Fruit fly (Drosophila melanogaster) whole organism, embryonic: Measurements from ENCODE around the gene Nep7.

Experiments used
- Ada2b ChIP-seq: fragments of 200-800 bp; sonication (Bioruptor generic); IDR thresholded peaks from 2 replicates; pipeline ENCODE4 v1.3.6; 2022; ENCODE audit warnings: missing biosample characterization, missing genetic modification characterization
- Atf3 ChIP-seq: fragments of 200-800 bp; sonication (Bioruptor generic); optimal IDR thresholded peaks from 3 replicates; lab custom pipeline; 2016; ENCODE audit warnings: missing biosample characterization, missing genetic modification characterization
- B-H1 ChIP-seq: fragments of 200-800 bp; sonication (Bioruptor generic); IDR thresholded peaks from 3 replicates; pipeline ENCODE4 v1.3.6; 2022; ENCODE audit warnings: missing biosample characterization, missing genetic modification characterization
- C15 ChIP-seq: fragments of 200-800 bp; sonication (Bioruptor generic); IDR thresholded peaks from 3 replicates; pipeline ENCODE4 v1.3.6; 2022; ENCODE audit warnings: missing biosample characterization, missing genetic modification characterization
- CG10654 ChIP-seq: fragments of 200-800 bp; sonication (Bioruptor generic); optimal IDR thresholded peaks from 2 replicates; lab custom pipeline; 2016; ENCODE audit warnings: missing biosample characterization, missing genetic modification characterization
- CG12942 ChIP-seq: fragments of 200-800 bp; sonication (Bioruptor generic); optimal IDR thresholded peaks from 3 replicates; lab custom pipeline; 2016; ENCODE audit warnings: missing biosample characterization, missing genetic modification characterization
- CG13123 ChIP-seq: fragments of 200-800 bp; sonication (Bioruptor generic); optimal IDR thresholded peaks from 2 replicates; lab custom pipeline; 2016; ENCODE audit warnings: missing biosample characterization, missing genetic modification characterization
- CG14710 ChIP-seq: fragments of 200-800 bp; sonication (Bioruptor generic); optimal IDR thresholded peaks from 3 replicates; lab custom pipeline; 2019; ENCODE audit warnings: missing biosample characterization, mild to moderate bottlenecking, missing genetic modification characterization, moderate library complexity
- CG15011 ChIP-seq: fragments of 200-800 bp; sonication (Bioruptor generic); optimal IDR thresholded peaks from 3 replicates; lab custom pipeline; 2018; ENCODE audit warnings: missing biosample characterization, mild to moderate bottlenecking, missing genetic modification characterization
- CG17912 ChIP-seq: fragments of 200-800 bp; sonication (Bioruptor generic); optimal IDR thresholded peaks from 2 replicates; lab custom pipeline; 2018; ENCODE audit warnings: missing biosample characterization, mild to moderate bottlenecking, missing genetic modification characterization
- CG2129 ChIP-seq: fragments of 200-800 bp; sonication (Bioruptor generic); IDR thresholded peaks from 2 replicates; pipeline ENCODE4 v1.3.6; 2022; ENCODE audit warnings: missing biosample characterization, missing genetic modification characterization; ENCODE audit not compliant: partially characterized antibody
- CG3163 ChIP-seq: fragments of 200-800 bp; sonication (Bioruptor generic); optimal IDR thresholded peaks from 3 replicates; lab custom pipeline; 2016; ENCODE audit warnings: missing biosample characterization, missing genetic modification characterization
- CG6765 ChIP-seq: fragments of 200-800 bp; sonication (Bioruptor generic); optimal IDR thresholded peaks from 3 replicates; lab custom pipeline; 2017; ENCODE audit warnings: missing biosample characterization, mild to moderate bottlenecking, missing genetic modification characterization
- CG7928 ChIP-seq: fragments of 200-800 bp; sonication (Bioruptor generic); optimal IDR thresholded peaks from 2 replicates; lab custom pipeline; 2017; ENCODE audit warnings: missing biosample characterization, mild to moderate bottlenecking, missing genetic modification characterization
- CG8765 ChIP-seq: fragments of 200-800 bp; sonication (Bioruptor generic); IDR thresholded peaks from 2 replicates; pipeline ENCODE4 v1.3.6; 2022; ENCODE audit warnings: missing biosample characterization, missing genetic modification characterization
- CG8924 ChIP-seq: fragments of 200-800 bp; optimal IDR thresholded peaks from 3 replicates; lab custom pipeline; 2019; ENCODE audit warnings: missing biosample characterization, mild to moderate bottlenecking, missing genetic modification characterization, moderate library complexity
- CG9609 ChIP-seq: fragments of 200-800 bp; sonication (Bioruptor generic); optimal IDR thresholded peaks from 3 replicates; lab custom pipeline; 2016; ENCODE audit warnings: missing biosample characterization, missing genetic modification characterization
- Camta ChIP-seq: fragments of 200-800 bp; sonication (Bioruptor generic); optimal IDR thresholded peaks from 2 replicates; lab custom pipeline; 2016; ENCODE audit warnings: missing biosample characterization, missing genetic modification characterization
- CrebB ChIP-seq: fragments of 200-800 bp; sonication (Bioruptor generic); optimal IDR thresholded peaks from 3 replicates; lab custom pipeline; 2018; ENCODE audit warnings: missing biosample characterization, mild to moderate bottlenecking, missing genetic modification characterization
- H15 ChIP-seq: fragments of 200-800 bp; sonication (Bioruptor generic); IDR thresholded peaks from 3 replicates; pipeline ENCODE4 v1.3.6; 2022; ENCODE audit warnings: missing biosample characterization, missing genetic modification characterization
- HHEX ChIP-seq: fragments of 200-800 bp; sonication (Bioruptor generic); optimal IDR thresholded peaks from 3 replicates; lab custom pipeline; 2017; ENCODE audit warnings: missing biosample characterization, mild to moderate bottlenecking, missing genetic modification characterization, missing genetic modification reagents
- HmgD ChIP-seq: fragments of 200-800 bp; sonication (Bioruptor generic); optimal IDR thresholded peaks from 3 replicates; lab custom pipeline; 2016; ENCODE audit warnings: missing biosample characterization, missing genetic modification characterization
- HmgZ ChIP-seq: fragments of 200-800 bp; sonication (Bioruptor generic); optimal IDR thresholded peaks from 2 replicates; lab custom pipeline; 2018; ENCODE audit warnings: missing biosample characterization, mild to moderate bottlenecking, missing genetic modification characterization
- Hr39 ChIP-seq: fragments of >200 bp; optimal IDR thresholded peaks from 2 replicates; lab custom pipeline; 2017
- Lhr ChIP-seq: fragments of 200-800 bp; sonication (Bioruptor generic); optimal IDR thresholded peaks from 3 replicates; lab custom pipeline; 2017; ENCODE audit warnings: mild to moderate bottlenecking, missing biosample characterization, missing genetic modification reagents, missing genetic modification characterization
- Lpt ChIP-seq: fragments of >200 bp; optimal IDR thresholded peaks from 2 replicates; lab custom pipeline; 2018; ENCODE audit warnings: missing biosample characterization, missing genetic modification characterization
- Med ChIP-seq: fragments of 200-800 bp; sonication (Bioruptor generic); peaks from one replicate; lab custom pipeline; 2016; ENCODE audit warnings: missing biosample characterization, missing genetic modification characterization, mild to moderate bottlenecking, inconsistent platforms, moderate library complexity
- Meics ChIP-seq: fragments of 200-800 bp; sonication (Bioruptor generic); optimal IDR thresholded peaks from 2 replicates; lab custom pipeline; 2017; ENCODE audit warnings: missing biosample characterization, mild to moderate bottlenecking, missing genetic modification characterization
- Nf-YC ChIP-seq: fragments of 200-800 bp; optimal IDR thresholded peaks from 3 replicates; lab custom pipeline; 2019; ENCODE audit warnings: missing biosample characterization, mild to moderate bottlenecking, missing genetic modification characterization, moderate library complexity
- Pdp1 ChIP-seq, 2 experiments: fragments of 200-800 bp; sonication (Bioruptor generic); optimal IDR thresholded peaks; 3 replicates each; lab custom pipeline; 2016; ENCODE audit warnings: missing biosample characterization in 2 of 2, missing genetic modification characterization in 2 of 2, mild to moderate bottlenecking in 1 of 2, moderate library complexity in 1 of 2
- Side ChIP-seq: fragments of 200-800 bp; sonication (Bioruptor generic); optimal IDR thresholded peaks from 2 replicates; lab custom pipeline; 2016; ENCODE audit warnings: missing biosample characterization, missing genetic modification characterization
- Sox100B ChIP-seq: fragments of 200-800 bp; sonication (Bioruptor generic); optimal IDR thresholded peaks from 3 replicates; lab custom pipeline; 2018; ENCODE audit warnings: missing biosample characterization, mild to moderate bottlenecking, missing genetic modification characterization
- bowl ChIP-seq: fragments of 200-800 bp; sonication (Bioruptor generic); IDR thresholded peaks from 2 replicates; pipeline ENCODE4 v1.3.6; 2022; ENCODE audit warnings: missing biosample characterization, missing genetic modification characterization
- br ChIP-seq: fragments of >200 bp; optimal IDR thresholded peaks from 2 replicates; lab custom pipeline; 2017
- crol ChIP-seq: fragments of 200-800 bp; sonication (Bioruptor generic); IDR thresholded peaks from 2 replicates; pipeline ENCODE4 v1.3.6; 2022; ENCODE audit warnings: missing biosample characterization, missing genetic modification characterization
- dati ChIP-seq: fragments of 200-800 bp; sonication (Bioruptor generic); IDR thresholded peaks from 2 replicates; pipeline ENCODE4 v1.3.6; 2022; ENCODE audit warnings: missing biosample characterization, missing genetic modification characterization
- dmrt11E ChIP-seq: fragments of 200-800 bp; sonication (Bioruptor generic); optimal IDR thresholded peaks from 3 replicates; lab custom pipeline; 2018; ENCODE audit warnings: missing biosample characterization, mild to moderate bottlenecking, missing genetic modification characterization, moderate library complexity
- ewg ChIP-seq: fragments of 200-800 bp; sonication (Bioruptor generic); optimal IDR thresholded peaks from 3 replicates; lab custom pipeline; 2017; ENCODE audit warnings: mild to moderate bottlenecking, missing biosample characterization, missing genetic modification reagents, missing genetic modification characterization
- fd102C ChIP-seq: fragments of 200-800 bp; sonication (Bioruptor generic); optimal IDR thresholded peaks from 2 replicates; lab custom pipeline; 2018; ENCODE audit warnings: missing biosample characterization, mild to moderate bottlenecking, missing genetic modification characterization, moderate library complexity
- inv ChIP-seq: fragments of 200-800 bp; sonication (Bioruptor generic); IDR thresholded peaks from 2 replicates; pipeline ENCODE4 v1.3.6; 2022; ENCODE audit warnings: missing biosample characterization, missing genetic modification characterization; ENCODE audit not compliant: partially characterized antibody
- kni ChIP-seq: fragments of 200-800 bp; sonication (Bioruptor generic); optimal IDR thresholded peaks from 3 replicates; lab custom pipeline; 2017; ENCODE audit warnings: mild to moderate bottlenecking, missing biosample characterization, missing genetic modification reagents, missing genetic modification characterization
- nerfin-2 ChIP-seq: fragments of 200-800 bp; sonication (Bioruptor generic); IDR thresholded peaks from 2 replicates; pipeline ENCODE4 v1.3.6; 2022; ENCODE audit warnings: missing biosample characterization, missing genetic modification characterization; ENCODE audit not compliant: partially characterized antibody
- onecut ChIP-seq: fragments of 200-800 bp; sonication (Bioruptor generic); IDR thresholded peaks from 2 replicates; pipeline ENCODE4 v1.3.6; 2022; ENCODE audit warnings: missing biosample characterization, missing genetic modification characterization
- otp ChIP-seq: fragments of 200-800 bp; sonication (Bioruptor generic); IDR thresholded peaks from 3 replicates; pipeline ENCODE4, ENCODE4 v1.3.6; 2022; ENCODE audit warnings: missing biosample characterization, missing genetic modification characterization
- ro ChIP-seq: fragments of 200-800 bp; sonication (Bioruptor generic); IDR thresholded peaks from 2 replicates; pipeline ENCODE4 v1.3.6; 2022; ENCODE audit warnings: missing biosample characterization, missing genetic modification characterization
- salm ChIP-seq: fragments of 200-800 bp; sonication (Bioruptor generic); optimal IDR thresholded peaks from 2 replicates; lab custom pipeline; 2018; ENCODE audit warnings: missing biosample characterization, mild to moderate bottlenecking, missing genetic modification characterization
- sens-2 ChIP-seq: fragments of 200-800 bp; sonication (Bioruptor generic); IDR thresholded peaks from 2 replicates; pipeline ENCODE4 v1.3.6; 2022; ENCODE audit warnings: missing biosample characterization, missing genetic modification characterization
- shn ChIP-seq: fragments of 200-800 bp; sonication (Bioruptor generic); optimal IDR thresholded peaks from 3 replicates; lab custom pipeline; 2016; ENCODE audit warnings: missing biosample characterization, missing genetic modification characterization
- tgo ChIP-seq: fragments of 200-800 bp; sonication (Bioruptor generic); IDR thresholded peaks from 3 replicates; pipeline ENCODE4 v1.3.6; 2022; ENCODE audit warnings: missing biosample characterization, missing genetic modification characterization
- tio ChIP-seq: fragments of 200-800 bp; sonication (Bioruptor generic); optimal IDR thresholded peaks from 2 replicates; lab custom pipeline; 2017; ENCODE audit warnings: missing biosample characterization, missing genetic modification characterization, inconsistent platforms
- wdn ChIP-seq: fragments of 200-800 bp; sonication (Bioruptor generic); IDR thresholded peaks from 2 replicates; pipeline ENCODE4 v1.3.6; 2022; ENCODE audit warnings: missing biosample characterization, missing genetic modification characterization

Nep7 gene

DNA sequence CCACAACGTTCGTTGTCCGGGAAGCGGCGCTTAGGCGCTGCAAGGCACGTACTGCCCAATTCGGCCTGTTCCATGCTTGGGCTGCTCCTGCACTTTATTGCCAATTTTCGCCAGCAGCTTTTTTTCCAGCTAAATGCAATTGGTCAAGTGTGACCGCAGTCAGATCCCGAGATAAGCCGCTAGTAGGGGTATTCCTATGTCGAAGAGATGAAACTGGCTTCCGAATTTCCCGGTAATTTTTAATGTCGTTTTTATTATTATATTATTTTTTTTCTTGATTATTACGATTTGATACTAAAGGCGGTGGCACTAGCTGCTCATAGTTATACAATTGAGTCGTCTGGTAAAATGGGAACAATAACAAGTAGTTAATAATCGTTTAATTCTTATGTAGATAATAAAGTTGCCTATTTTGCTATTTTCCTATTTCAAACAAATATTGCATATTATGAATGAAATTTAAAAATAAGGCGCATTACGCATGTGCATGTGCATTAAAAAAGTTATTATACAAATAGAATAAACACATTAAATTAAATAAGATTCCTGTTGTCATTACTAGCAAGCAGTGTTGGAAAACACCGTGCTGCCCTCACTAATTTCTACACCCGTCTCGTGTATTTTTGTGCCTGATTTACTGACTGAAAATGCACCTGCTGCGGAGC, 38.2 kb upstream of the Nep7 start, which contains the start of the genes CG5003 and mRpS22 (continued):
- no peak for TF ChIP-seq nerfin-2 (GFP tag; lab: Robert Waterston, UW)
- peak; percentile 49; the same call in 1 of the 3 replicates for TF ChIP-seq tgo
- TF ChIP-seq Pdp1 (GFP tag; optimal IDR thresholded peaks at IDR 0.05; lab: Kevin White, UChicago), result peak in 1 of 2 experiments; percentile 32
- TF ChIP-seq Nf-YC (tag; lab: Kevin White, UChicago), result peak; percentile 73
- no peak for TF ChIP-seq H15 (GFP tag; lab: Robert Waterston, UW)
- peak; percentile 77 for TF ChIP-seq CG14710 (tag; lab: Kevin White, UChicago)
- TF ChIP-seq salm (tag; lab: Kevin White, UChicago), result no peak
- TF ChIP-seq Hr39 (lab: Kevin White, UChicago), result no peak
- TF ChIP-seq Lhr (GFP tag; lab: Kevin White, UChicago), result peak; percentile 24
- no peak for TF ChIP-seq C15 (GFP tag; lab: Robert Waterston, UW)
- no peak for TF ChIP-seq shn (GFP tag; lab: Kevin White, UChicago)
- TF ChIP-seq onecut (GFP tag; lab: Robert Waterston, UW), result peak; percentile 9; the same call in 1 of the 2 replicates
- peak; percentile 11 for TF ChIP-seq Atf3 (GFP tag; lab: Kevin White, UChicago)
- no peak for TF ChIP-seq CG9609
- no peak for TF ChIP-seq Lpt (GFP tag; lab: Kevin White, UChicago)
- peak; percentile 47 for TF ChIP-seq ewg (GFP tag; lab: Kevin White, UChicago)
- no peak for TF ChIP-seq B-H1 (GFP tag; lab: Robert Waterston, UW)
- peak; percentile 73 for TF ChIP-seq CG8924
- TF ChIP-seq dati (GFP tag; lab: Robert Waterston, UW), result no peak
- no peak for TF ChIP-seq Side
- no peak for TF ChIP-seq CG15011 (GFP tag; lab: Kevin White, UChicago)
- no peak for TF ChIP-seq sens-2 (GFP tag; lab: Robert Waterston, UW)
- TF ChIP-seq CG17912 (GFP tag; lab: Kevin White, UChicago), result no peak
- peak; percentile 29 for TF ChIP-seq HHEX (GFP tag; lab: Kevin White, UChicago)
- TF ChIP-seq wdn (GFP tag; lab: Robert Waterston, UW), result 0 out of 2 replicates have a peak, but pooled peaks have one; percentile 6
- TF ChIP-seq CG8765 (GFP tag; lab: Robert Waterston, UW), result 0 out of 2 replicates have a peak, but pooled peaks have one; percentile 5
- peak; percentile 33 for TF ChIP-seq CG10654
- peak; percentile 77 for TF ChIP-seq Meics
- TF ChIP-seq CrebB (tag; lab: Kevin White, UChicago), result no peak
- peak; percentile 47 for TF ChIP-seq dmrt11E (tag; lab: Kevin White, UChicago)
- no peak; the same call in 1 of the 2 replicates for TF ChIP-seq bowl
- no peak for TF ChIP-seq Sox100B (GFP tag; lab: Kevin White, UChicago)
- TF ChIP-seq br (lab: Kevin White, UChicago), result no peak
- no peak for TF ChIP-seq fd102C (GFP tag; lab: Kevin White, UChicago)
- no peak for TF ChIP-seq CG2129
- no peak for TF ChIP-seq CG6765 (GFP tag; lab: Kevin White, UChicago)
- TF ChIP-seq inv (GFP tag; lab: Robert Waterston, UW), result 0 out of 2 replicates have a peak, but pooled peaks have one; percentile 30
- peak; percentile 12; the same call in 1 of the 2 replicates for TF ChIP-seq Ada2b (GFP tag; lab: Robert Waterston, UW)
- TF ChIP-seq ro, result 0 out of 2 replicates have a peak, but pooled peaks have one; percentile 7
- no peak for TF ChIP-seq otp (GFP tag; lab: Robert Waterston, UW)
- TF ChIP-seq tio (GFP tag; lab: Kevin White, UChicago), result no peak
- TF ChIP-seq Camta (GFP tag; lab: Kevin White, UChicago), result no peak
- no peak for TF ChIP-seq crol (GFP tag; lab: Robert Waterston, UW)
- peak; percentile 32 for TF ChIP-seq HmgZ (tag; lab: Kevin White, UChicago)
- TF ChIP-seq HmgD (GFP tag; lab: Kevin White, UChicago), result no peak
- no peak for TF ChIP-seq kni
- no peak for TF ChIP-seq CG3163 (GFP tag; lab: Kevin White, UChicago)
- no peak for TF ChIP-seq CG13123 (GFP tag; lab: Kevin White, UChicago)
- peak; percentile 72 for TF ChIP-seq Med (GFP tag; lab: Kevin White, UChicago)
- TF ChIP-seq CG12942 (GFP tag; lab: Kevin White, UChicago), result peak; percentile 51
- no peak for TF ChIP-seq CG7928 (GFP tag; lab: Kevin White, UChicago)
